Fruit fly (Drosophila melanogaster): ENCODE results near the gene kug.

dm6 chr3L:20027735-20028134 is 22.6 kb downstream of the kug start, which contains the start of gene CG14183:
- TF ChIP-seq Myc (optimal IDR thresholded peaks at IDR 0.05) = no peak
- TF ChIP-seq insv (optimal IDR thresholded peaks at IDR 0.05) = no peak
- TF ChIP-seq ttk (optimal IDR thresholded peaks at IDR 0.05) = no peak
- no peak for TF ChIP-seq Sin3A (optimal IDR thresholded peaks at IDR 0.05)
